Worm (Caenorhabditis elegans) whole organism, L1 larva: ENCODE results near the gene W05H9.4.
A peak's percentile ranks its signal among the peaks of the same experiment; 100 is the strongest.

ENCODE experiments used
- F16B12.6 ChIP-seq: fragments of 150-350 bp; optimal IDR thresholded peaks from 2 replicates; lab custom pipeline; 2014; ENCODE audit warnings: missing biosample characterization, missing genetic modification characterization
- aha-1 ChIP-seq: fragments of 150-350 bp; optimal IDR thresholded peaks from 2 replicates; lab custom pipeline; 2014; ENCODE audit warnings: missing biosample characterization, missing genetic modification characterization
- ama-1 ChIP-seq: fragments of 150-350 bp; optimal IDR thresholded peaks from 2 replicates; lab custom pipeline; 2014
- blmp-1 ChIP-seq: fragments of 150-350 bp; optimal IDR thresholded peaks from 2 replicates; lab custom pipeline; 2014; ENCODE audit warnings: missing biosample characterization, missing genetic modification characterization
- ceh-63 ChIP-seq: fragments of 200-800 bp; sonication (Bioruptor generic); optimal IDR thresholded peaks from 2 replicates; lab custom pipeline; 2018; ENCODE audit warnings: mild to moderate bottlenecking, missing genetic modification characterization, missing compliant biosample characterization
- ces-1 ChIP-seq: fragments of 150-350 bp; optimal IDR thresholded peaks from 2 replicates; lab custom pipeline; 2014; ENCODE audit warnings: missing biosample characterization, missing genetic modification reagents, missing genetic modification characterization
- dpl-1 ChIP-seq, 3 experiments: fragments of 150-350 bp in 2 of 3; sonication (generic microtip) in 1 of 3; optimal IDR thresholded peaks; 2 replicates each; lab custom pipeline; 2014 to 2017; ENCODE audit warnings: missing biosample characterization in 3 of 3, missing genetic modification characterization in 3 of 3, missing genetic modification reagents in 3 of 3
- efl-1 ChIP-seq, 4 experiments: fragments of 150-350 bp; optimal IDR thresholded peaks in 3 of 4; peaks in 1 of 4; 1 replicate in 1 of 4; 2 replicates in 3 of 4; lab custom pipeline; 2014; ENCODE audit warnings: missing biosample characterization in 2 of 4, missing genetic modification characterization in 2 of 4, missing genetic modification reagents in 2 of 4
- elt-3 ChIP-seq, 6 experiments: fragments of 150-350 bp in 1 of 6; sonication (generic microtip); optimal IDR thresholded peaks; 2 replicates each; lab custom pipeline; 2017 to 2018; ENCODE audit warnings: missing biosample characterization in 6 of 6, missing genetic modification characterization in 6 of 6, inconsistent platforms in 1 of 6
- ets-5 ChIP-seq: fragments of 200-800 bp; sonication (Bioruptor generic); IDR thresholded peaks from 2 replicates; pipeline ENCODE4 v1.3.6; 2022; ENCODE audit warnings: missing genetic modification characterization, missing compliant biosample characterization
- fkh-10 ChIP-seq: sonication (generic microtip); optimal IDR thresholded peaks from 2 replicates; lab custom pipeline; 2017; ENCODE audit warnings: missing biosample characterization, missing genetic modification reagents, missing genetic modification characterization
- fkh-4 ChIP-seq: sonication (generic microtip); optimal IDR thresholded peaks from 2 replicates; lab custom pipeline; 2016; ENCODE audit warnings: missing compliant biosample characterization, missing genetic modification characterization, borderline replicate concordance
- grh-1 ChIP-seq: fragments of 200-800 bp; sonication (Bioruptor generic); IDR thresholded peaks from 2 replicates; pipeline ENCODE4 v1.3.6; 2022; ENCODE audit warnings: missing genetic modification reagents, missing genetic modification characterization, missing compliant biosample characterization
- hpl-2 ChIP-seq: fragments of 150-350 bp; optimal IDR thresholded peaks from 2 replicates; lab custom pipeline; 2014; ENCODE audit warnings: missing biosample characterization, missing genetic modification reagents, missing genetic modification characterization
- irx-1 ChIP-seq: sonication (generic microtip); optimal IDR thresholded peaks from 2 replicates; lab custom pipeline; 2016; ENCODE audit warnings: missing genetic modification characterization, missing compliant biosample characterization
- jun-1 ChIP-seq: fragments of 150-350 bp; optimal IDR thresholded peaks from 2 replicates; lab custom pipeline; 2014; ENCODE audit warnings: missing biosample characterization, missing genetic modification reagents, missing genetic modification characterization
- lin-14 ChIP-seq: fragments of 200-800 bp; sonication (Bioruptor generic); optimal IDR thresholded peaks from 2 replicates; lab custom pipeline; 2018; ENCODE audit warnings: mild to moderate bottlenecking, missing genetic modification characterization, moderate library complexity, missing compliant biosample characterization
- lin-35 ChIP-seq, 2 experiments: fragments of 150-350 bp; optimal IDR thresholded peaks; 2 replicates each; lab custom pipeline; 2014; ENCODE audit warnings: missing biosample characterization in 2 of 2, missing genetic modification characterization in 2 of 2, missing genetic modification reagents in 2 of 2
- lir-3 ChIP-seq: sonication (generic microtip); optimal IDR thresholded peaks from 2 replicates; lab custom pipeline; 2016; ENCODE audit warnings: mild to moderate bottlenecking, missing genetic modification characterization, moderate library complexity, missing compliant biosample characterization; ENCODE audit not compliant: poor library complexity
- lsy-2 ChIP-seq, 2 experiments: fragments of 150-350 bp; optimal IDR thresholded peaks; 2 replicates each; lab custom pipeline; 2014; ENCODE audit warnings: missing biosample characterization in 2 of 2, missing genetic modification characterization in 2 of 2
- mdl-1 ChIP-seq, 2 experiments: fragments of 150-350 bp; optimal IDR thresholded peaks; 2 replicates each; lab custom pipeline; 2014 to 2017; ENCODE audit warnings: missing biosample characterization in 2 of 2, missing genetic modification characterization in 2 of 2, inconsistent platforms in 1 of 2
- mef-2 ChIP-seq: fragments of 150-350 bp; optimal IDR thresholded peaks from 2 replicates; lab custom pipeline; 2014; ENCODE audit warnings: missing biosample characterization, missing genetic modification characterization
- mep-1 ChIP-seq: fragments of 150-350 bp; optimal IDR thresholded peaks from 2 replicates; lab custom pipeline; 2014; ENCODE audit warnings: missing biosample characterization, missing genetic modification characterization
- nhr-12 ChIP-seq: sonication (generic microtip); optimal IDR thresholded peaks from 2 replicates; lab custom pipeline; 2017; ENCODE audit warnings: missing biosample characterization, missing genetic modification characterization
- nhr-19 ChIP-seq: fragments of 200-800 bp; sonication (Bioruptor generic); conservative IDR thresholded peaks from 2 replicates; pipeline ENCODE4 v1.3.6; 2022; ENCODE audit warnings: missing genetic modification characterization, missing compliant biosample characterization
- nhr-20 ChIP-seq: sonication (generic microtip); optimal IDR thresholded peaks from 2 replicates; lab custom pipeline; 2016; ENCODE audit warnings: mild to moderate bottlenecking, missing genetic modification characterization, missing compliant biosample characterization
- nhr-237 ChIP-seq: fragments of 150-350 bp; optimal IDR thresholded peaks from 2 replicates; lab custom pipeline; 2014; ENCODE audit warnings: missing biosample characterization, missing genetic modification characterization
- nhr-47 ChIP-seq: sonication (generic microtip); optimal IDR thresholded peaks from 2 replicates; lab custom pipeline; 2016; ENCODE audit warnings: mild to moderate bottlenecking, missing genetic modification characterization, moderate library complexity, missing compliant biosample characterization
- nhr-71 ChIP-seq: sonication (generic microtip); optimal IDR thresholded peaks from 2 replicates; lab custom pipeline; 2016; ENCODE audit warnings: mild to moderate bottlenecking, missing genetic modification characterization, moderate library complexity, missing compliant biosample characterization
- nhr-85 ChIP-seq: sonication (generic microtip); peaks from one replicate; lab custom pipeline; 2016; ENCODE audit warnings: missing genetic modification characterization, inconsistent platforms, missing compliant biosample characterization
- nhr-90 ChIP-seq: sonication (generic microtip); optimal IDR thresholded peaks from 2 replicates; lab custom pipeline; 2016; ENCODE audit warnings: mild to moderate bottlenecking, missing genetic modification characterization, missing compliant biosample characterization; ENCODE audit not compliant: poor library complexity
- pag-3 ChIP-seq: sonication (generic microtip); optimal IDR thresholded peaks from 2 replicates; lab custom pipeline; 2017; ENCODE audit warnings: missing genetic modification characterization, mild to moderate bottlenecking, missing compliant biosample characterization, antibody characterized with exemption, borderline replicate concordance; ENCODE audit not compliant: insufficient read depth
- pax-3 ChIP-seq: fragments of 200-800 bp; sonication (Bioruptor generic); optimal IDR thresholded peaks from 2 replicates; lab custom pipeline; 2018; ENCODE audit warnings: mild to moderate bottlenecking, missing genetic modification characterization, moderate library complexity, missing compliant biosample characterization
- pqm-1 ChIP-seq: sonication (generic microtip); optimal IDR thresholded peaks from 3 replicates; lab custom pipeline; 2017; ENCODE audit warnings: missing biosample characterization, missing genetic modification characterization
- snu-23 ChIP-seq: sonication (generic microtip); optimal IDR thresholded peaks from 2 replicates; lab custom pipeline; 2016; ENCODE audit warnings: missing genetic modification characterization, missing compliant biosample characterization
- tbx-2 ChIP-seq: sonication (generic microtip); optimal IDR thresholded peaks from 2 replicates; lab custom pipeline; 2016; ENCODE audit warnings: missing genetic modification characterization, missing compliant biosample characterization
- unc-130 ChIP-seq: fragments of 150-350 bp; optimal IDR thresholded peaks from 2 replicates; lab custom pipeline; 2017; ENCODE audit warnings: missing biosample characterization, missing genetic modification characterization, inconsistent platforms
- unc-30 ChIP-seq: sonication (generic microtip); optimal IDR thresholded peaks from 2 replicates; lab custom pipeline; 2017; ENCODE audit warnings: missing biosample characterization, missing genetic modification characterization
- unc-86 ChIP-seq: sonication (generic microtip); optimal IDR thresholded peaks from 2 replicates; lab custom pipeline; 2016; ENCODE audit warnings: missing genetic modification characterization, missing compliant biosample characterization
- xbp-1 ChIP-seq: sonication (generic microtip); optimal IDR thresholded peaks from 2 replicates; lab custom pipeline; 2016; ENCODE audit warnings: missing genetic modification characterization, missing compliant biosample characterization
- ztf-11 ChIP-seq, 2 experiments: sonication (generic microtip); optimal IDR thresholded peaks; 2 replicates each; lab custom pipeline; 2016 to 2017; ENCODE audit warnings: missing genetic modification characterization in 2 of 2, missing biosample characterization in 1 of 2, missing compliant biosample characterization in 1 of 2

The W05H9.4 gene

ce11 chrX:6275343-6275742 lies 11.9 kb downstream of the W05H9.4 start (continued):
- TF ChIP-seq ceh-63 (GFP tag; lab: Kevin White, UChicago) (no peak), pag-3 (tag; lab: Kevin White, UChicago) (no peak), lin-35 (GFP tag; optimal IDR thresholded peaks at IDR 0.05; lab: Kevin White, UChicago) (peak in 1 of 2 experiments; percentile 17), ces-1 (GFP tag; lab: Kevin White, UChicago) (no peak), grh-1 (GFP tag; lab: Robert Waterston, UW) (no peak), ztf-11 (tag; optimal IDR thresholded peaks at IDR 0.05; lab: Kevin White, UChicago) (no peak), xbp-1 (no peak)

- peak; percentile 26 for TF ChIP-seq irx-1
- TF ChIP-seq nhr-20 (tag; lab: Kevin White, UChicago) = no peak
- TF ChIP-seq, all 84 proteins: peak for 1
These were observed 13.3 kb downstream of the W05H9.4 start for ce11 chrX:6276701-6277100.

ce11 chrX:6277252-6277651 lies 13.8 kb downstream of the W05H9.4 start:
- TF ChIP-seq blmp-1 (tag; lab: Kevin White, UChicago) (peak; percentile 33), lin-35 (GFP tag; optimal IDR thresholded peaks at IDR 0.05; lab: Kevin White, UChicago) (no peak), snu-23 (peak; percentile 46), nhr-85 (tag; lab: Kevin White, UChicago) (peak; percentile 93), hpl-2 (GFP tag; lab: Kevin White, UChicago) (no peak), lin-14 (GFP tag; lab: Kevin White, UChicago) (peak; percentile 70), pax-3 (tag; lab: Kevin White, UChicago) (no peak), nhr-20 (tag; lab: Kevin White, UChicago) (peak; percentile 40), aha-1 (no peak), nhr-71 (tag; lab: Kevin White, UChicago) (peak; percentile 26), elt-3 (tag; optimal IDR thresholded peaks at IDR 0.05; lab: Kevin White, UChicago) (peak in 2 of 6 experiments; percentile 10 to 58)

ce11 chrX:6278296-6278695 lies 14.8 kb downstream of the W05H9.4 start:
- TF ChIP-seq blmp-1 (tag; lab: Kevin White, UChicago) = peak; percentile 23
- no peak for TF ChIP-seq nhr-237 (tag; lab: Kevin White, UChicago)

ce11 chrX:6279625-6280024 lies 16.2 kb downstream of the W05H9.4 start, which contains the start of gene col-166:
Gene col-166, plus strand, starts transcription at chrX:6280016.
- no peak for TF ChIP-seq unc-130 (tag; lab: Kevin White, UChicago)
- no peak for TF ChIP-seq unc-30 (tag; lab: Kevin White, UChicago)
- no peak for TF ChIP-seq ets-5
- no peak for TF ChIP-seq hpl-2 (GFP tag; lab: Kevin White, UChicago)
- no peak for TF ChIP-seq dpl-1 (GFP tag; optimal IDR thresholded peaks at IDR 0.05; lab: Kevin White, UChicago)
- no peak for TF ChIP-seq xbp-1
- TF ChIP-seq pqm-1 (tag; lab: Kevin White, UChicago) = no peak
- no peak for TF ChIP-seq irx-1
- TF ChIP-seq efl-1 (optimal IDR thresholded peaks at IDR 0.05; lab: Kevin White, UChicago) = no peak
- TF ChIP-seq efl-1 (GFP tag; optimal IDR thresholded peaks at IDR 0.05 in 1 of 2; lab: Kevin White, UChicago) = no peak
- peak; percentile 64 for TF ChIP-seq ama-1 (lab: Kevin White, UChicago)
- TF ChIP-seq lsy-2 (tag; optimal IDR thresholded peaks at IDR 0.05; lab: Kevin White, UChicago) = no peak
- peak; percentile 8 for TF ChIP-seq pag-3 (tag; lab: Kevin White, UChicago)
- TF ChIP-seq nhr-20 (tag; lab: Kevin White, UChicago) = peak; percentile 61
- peak; percentile 64 for TF ChIP-seq snu-23
- TF ChIP-seq blmp-1 (tag; lab: Kevin White, UChicago) = peak; percentile 30
- TF ChIP-seq grh-1 (GFP tag; lab: Robert Waterston, UW) = 0 out of 2 replicates have a peak, but pooled peaks have one; percentile 21
- no peak for TF ChIP-seq F16B12.6 (tag; lab: Kevin White, UChicago)
- TF ChIP-seq nhr-71 (tag; lab: Kevin White, UChicago) = peak; percentile 56
- TF ChIP-seq nhr-90 = peak; percentile 77
- TF ChIP-seq fkh-10 (GFP tag; lab: Kevin White, UChicago) = no peak
- peak in 1 of 2 experiments; percentile 31 for TF ChIP-seq lin-35 (GFP tag; optimal IDR thresholded peaks at IDR 0.05; lab: Kevin White, UChicago)
- TF ChIP-seq fkh-4 (tag; lab: Kevin White, UChicago) = no peak
- TF ChIP-seq elt-3 (tag; optimal IDR thresholded peaks at IDR 0.05; lab: Kevin White, UChicago) = peak in 3 of 6 experiments; percentile 40 to 45 (median 42)
- TF ChIP-seq nhr-47 = peak; percentile 52
- TF ChIP-seq mdl-1 (tag; optimal IDR thresholded peaks at IDR 0.05; lab: Kevin White, UChicago) = peak in 1 of 2 experiments; percentile 27
- no peak for TF ChIP-seq jun-1 (tag; lab: Kevin White, UChicago)
- no peak for TF ChIP-seq lir-3
- peak; percentile 18; the same call in 1 of the 2 replicates for TF ChIP-seq nhr-19 (GFP tag; lab: Robert Waterston, UW)
- TF ChIP-seq tbx-2 = peak; percentile 43
- no peak for TF ChIP-seq unc-86
- peak; percentile 23 for TF ChIP-seq mep-1 (tag; lab: Kevin White, UChicago)
- TF ChIP-seq mef-2 (tag; lab: Kevin White, UChicago) = no peak
- peak; percentile 72 for TF ChIP-seq lin-14 (GFP tag; lab: Kevin White, UChicago)
- TF ChIP-seq nhr-85 (tag; lab: Kevin White, UChicago) = peak; percentile 93
- TF ChIP-seq nhr-12 (tag; lab: Kevin White, UChicago) = no peak
